Fruit fly (Drosophila melanogaster) whole organism, embryonic: ENCODE results near the gene Cpsf5.
A peak's percentile ranks its signal among the peaks of the same experiment; 100 is the strongest.

Source experiments
- Abd-B ChIP-seq: fragments of 200-800 bp; sonication (Bioruptor generic); optimal IDR thresholded peaks from 2 replicates; lab custom pipeline; 2018; ENCODE audit warnings: missing biosample characterization, mild to moderate bottlenecking, missing genetic modification characterization, moderate library complexity
- BEAF-32 ChIP-seq: fragments of 200-800 bp; sonication (Bioruptor generic); optimal IDR thresholded peaks from 3 replicates; lab custom pipeline; 2017; ENCODE audit warnings: missing biosample characterization, missing genetic modification characterization, mild to moderate bottlenecking, moderate library complexity, missing genetic modification reagents
- Bgb ChIP-seq: fragments of 200-800 bp; sonication (Bioruptor generic); IDR thresholded peaks from 2 replicates; pipeline ENCODE4 v1.3.6; 2022; ENCODE audit warnings: missing biosample characterization, missing genetic modification characterization; ENCODE audit not compliant: partially characterized antibody
- CG11247 ChIP-seq: fragments of 200-800 bp; sonication (Bioruptor generic); IDR thresholded peaks from 2 replicates; pipeline ENCODE4 v1.3.6; 2022; ENCODE audit warnings: missing biosample characterization, missing genetic modification characterization
- CG11560 ChIP-seq: fragments of 200-800 bp; sonication (Bioruptor generic); IDR thresholded peaks from 3 replicates; pipeline ENCODE4 v1.3.6; 2022; ENCODE audit warnings: missing biosample characterization, missing genetic modification characterization
- CG12391 ChIP-seq: fragments of 200-800 bp; sonication (Bioruptor generic); optimal IDR thresholded peaks from 3 replicates; lab custom pipeline; 2018; ENCODE audit warnings: missing biosample characterization, mild to moderate bottlenecking, missing genetic modification characterization, moderate library complexity
- CG12659 ChIP-seq: fragments of 200-800 bp; sonication (Bioruptor generic); optimal IDR thresholded peaks from 3 replicates; lab custom pipeline; 2017; ENCODE audit warnings: mild to moderate bottlenecking, missing biosample characterization, missing genetic modification reagents, missing genetic modification characterization
- CG13287 ChIP-seq: fragments of 200-800 bp; sonication (Bioruptor generic); IDR thresholded peaks from 2 replicates; pipeline ENCODE4 v1.3.6; 2022; ENCODE audit warnings: missing biosample characterization, missing genetic modification characterization; ENCODE audit not compliant: partially characterized antibody
- CG14050 ChIP-seq: fragments of 200-800 bp; sonication (Bioruptor generic); IDR thresholded peaks from 3 replicates; pipeline ENCODE4 v1.3.6; 2022; ENCODE audit warnings: missing biosample characterization, missing genetic modification characterization
- CG15479 ChIP-seq: fragments of 200-800 bp; sonication (Bioruptor generic); optimal IDR thresholded peaks from 3 replicates; lab custom pipeline; 2019; ENCODE audit warnings: missing biosample characterization, mild to moderate bottlenecking, missing genetic modification characterization, moderate library complexity
- CG15601 ChIP-seq: fragments of 200-800 bp; sonication (Bioruptor generic); optimal IDR thresholded peaks from 3 replicates; lab custom pipeline; 2019; ENCODE audit warnings: missing biosample characterization, mild to moderate bottlenecking, missing genetic modification characterization, moderate library complexity
- CG17359 ChIP-seq: fragments of 200-800 bp; sonication (Bioruptor generic); optimal IDR thresholded peaks from 3 replicates; lab custom pipeline; 2018; ENCODE audit warnings: missing biosample characterization, mild to moderate bottlenecking, missing genetic modification characterization, moderate library complexity
- CG17361 ChIP-seq: fragments of 200-800 bp; sonication (Bioruptor generic); IDR thresholded peaks from 3 replicates; pipeline ENCODE4 v1.3.6; 2022; ENCODE audit warnings: missing biosample characterization, missing genetic modification characterization
- CG17385 ChIP-seq: fragments of 200-800 bp; sonication (Bioruptor generic); optimal IDR thresholded peaks from 3 replicates; lab custom pipeline; 2018; ENCODE audit warnings: missing biosample characterization, mild to moderate bottlenecking, missing genetic modification characterization
- CG17829 ChIP-seq: fragments of 200-800 bp; optimal IDR thresholded peaks from 2 replicates; lab custom pipeline; 2019; ENCODE audit warnings: missing biosample characterization, mild to moderate bottlenecking, missing genetic modification characterization, moderate library complexity
- CG2129 ChIP-seq: fragments of 200-800 bp; sonication (Bioruptor generic); IDR thresholded peaks from 2 replicates; pipeline ENCODE4 v1.3.6; 2022; ENCODE audit warnings: missing biosample characterization, missing genetic modification characterization; ENCODE audit not compliant: partially characterized antibody
- CG30403 ChIP-seq: fragments of 200-800 bp; sonication (Bioruptor generic); optimal IDR thresholded peaks from 3 replicates; lab custom pipeline; 2016; ENCODE audit warnings: missing biosample characterization, missing genetic modification characterization
- CG3847 ChIP-seq: fragments of 200-800 bp; sonication (Bioruptor generic); IDR thresholded peaks from 2 replicates; pipeline ENCODE4 v1.3.6; 2022; ENCODE audit warnings: missing biosample characterization, missing genetic modification characterization
- CG5245 ChIP-seq: fragments of 200-800 bp; sonication (Bioruptor generic); optimal IDR thresholded peaks from 3 replicates; lab custom pipeline; 2016; ENCODE audit warnings: missing biosample characterization, missing genetic modification characterization
- CG8290 ChIP-seq, 3 experiments: fragments of 200-800 bp; sonication (Bioruptor generic); optimal IDR thresholded peaks; 2 replicates each; lab custom pipeline; 2016 to 2019; ENCODE audit warnings: missing biosample characterization in 3 of 3, missing genetic modification characterization in 3 of 3, mild to moderate bottlenecking in 2 of 3, moderate library complexity in 1 of 3
- CoRest ChIP-seq: fragments of 200-800 bp; sonication (Bioruptor generic); optimal IDR thresholded peaks from 3 replicates; lab custom pipeline; 2018; ENCODE audit warnings: missing biosample characterization, mild to moderate bottlenecking, missing genetic modification characterization, moderate library complexity
- Deaf1 ChIP-seq: fragments of 200-800 bp; optimal IDR thresholded peaks from 3 replicates; lab custom pipeline; 2019; ENCODE audit warnings: missing biosample characterization, mild to moderate bottlenecking, missing genetic modification characterization, moderate library complexity
- Dfd ChIP-seq, 2 experiments: fragments of >200 bp; optimal IDR thresholded peaks; 2 replicates each; lab custom pipeline; 2017; ENCODE audit warnings: missing biosample characterization in 2 of 2, missing genetic modification characterization in 2 of 2
- Dip3 ChIP-seq: fragments of 200-800 bp; sonication (Bioruptor generic); optimal IDR thresholded peaks from 3 replicates; lab custom pipeline; 2016; ENCODE audit warnings: missing biosample characterization, missing genetic modification characterization
- Dref ChIP-seq: fragments of 200-800 bp; sonication (Bioruptor generic); IDR thresholded peaks from 2 replicates; pipeline ENCODE4 v1.3.6; 2022; ENCODE audit warnings: missing biosample characterization, missing genetic modification characterization
- Hr3 ChIP-seq: fragments of 200-800 bp; sonication (Bioruptor generic); optimal IDR thresholded peaks from 3 replicates; lab custom pipeline; 2016; ENCODE audit warnings: missing biosample characterization, missing genetic modification characterization
- Max ChIP-seq: fragments of 200-800 bp; sonication (Bioruptor generic); optimal IDR thresholded peaks from 2 replicates; lab custom pipeline; 2016; ENCODE audit warnings: missing biosample characterization, mild to moderate bottlenecking, missing genetic modification characterization
- Meics ChIP-seq: fragments of 200-800 bp; sonication (Bioruptor generic); optimal IDR thresholded peaks from 2 replicates; lab custom pipeline; 2017; ENCODE audit warnings: missing biosample characterization, mild to moderate bottlenecking, missing genetic modification characterization
- Nf-YC ChIP-seq: fragments of 200-800 bp; optimal IDR thresholded peaks from 3 replicates; lab custom pipeline; 2019; ENCODE audit warnings: missing biosample characterization, mild to moderate bottlenecking, missing genetic modification characterization, moderate library complexity
- Six4 ChIP-seq: fragments of 200-800 bp; sonication (Bioruptor generic); optimal IDR thresholded peaks from 2 replicates; lab custom pipeline; 2016; ENCODE audit warnings: missing biosample characterization, missing genetic modification characterization
- Xbp1 ChIP-seq: fragments of 200-800 bp; sonication (Bioruptor generic); optimal IDR thresholded peaks from 3 replicates; lab custom pipeline; 2016; ENCODE audit warnings: missing biosample characterization, mild to moderate bottlenecking, missing genetic modification characterization
- abd-A ChIP-seq: fragments of 200-800 bp; sonication (Bioruptor generic); optimal IDR thresholded peaks from 3 replicates; lab custom pipeline; 2019; ENCODE audit warnings: missing biosample characterization, mild to moderate bottlenecking, missing genetic modification characterization, moderate library complexity
- corto ChIP-seq: fragments of 200-800 bp; sonication (Bioruptor generic); optimal IDR thresholded peaks from 2 replicates; lab custom pipeline; 2016; ENCODE audit warnings: missing biosample characterization, mild to moderate bottlenecking, missing genetic modification characterization, moderate library complexity
- disco-r ChIP-seq: fragments of 200-800 bp; sonication (Bioruptor generic); optimal IDR thresholded peaks from 2 replicates; lab custom pipeline; 2016; ENCODE audit warnings: missing biosample characterization, missing genetic modification characterization
- gfzf ChIP-seq: fragments of 200-800 bp; sonication (Bioruptor generic); optimal IDR thresholded peaks from 2 replicates; lab custom pipeline; 2016; ENCODE audit warnings: missing biosample characterization, mild to moderate bottlenecking, missing genetic modification characterization, moderate library complexity
- gsb-n ChIP-seq: fragments of 200-800 bp; sonication (Bioruptor generic); optimal IDR thresholded peaks from 3 replicates; lab custom pipeline; 2018; ENCODE audit warnings: missing biosample characterization, mild to moderate bottlenecking, missing genetic modification characterization
- her ChIP-seq: fragments of 200-800 bp; sonication (Bioruptor generic); optimal IDR thresholded peaks from 2 replicates; lab custom pipeline; 2016; ENCODE audit warnings: missing biosample characterization, missing genetic modification characterization
- ind ChIP-seq: fragments of 200-800 bp; sonication (Bioruptor generic); optimal IDR thresholded peaks from 3 replicates; lab custom pipeline; 2016; ENCODE audit warnings: missing biosample characterization, missing genetic modification characterization
- jumu ChIP-seq: fragments of 200-800 bp; sonication (Bioruptor generic); optimal IDR thresholded peaks from 3 replicates; lab custom pipeline; 2016; ENCODE audit warnings: missing biosample characterization, missing genetic modification characterization
- klu ChIP-seq: fragments of 200-800 bp; sonication (Bioruptor generic); IDR thresholded peaks from 2 replicates; pipeline ENCODE4 v1.3.6; 2022; ENCODE audit warnings: missing biosample characterization, missing genetic modification characterization
- pho ChIP-seq: fragments of 200-800 bp; sonication (Bioruptor generic); optimal IDR thresholded peaks from 2 replicates; lab custom pipeline; 2016; ENCODE audit warnings: missing biosample characterization, missing genetic modification characterization
- phol ChIP-seq: fragments of 200-800 bp; sonication (Bioruptor generic); optimal IDR thresholded peaks from 3 replicates; lab custom pipeline; 2018; ENCODE audit warnings: missing biosample characterization, mild to moderate bottlenecking, missing genetic modification characterization, moderate library complexity
- prd ChIP-seq, 3 experiments: fragments of >200 bp in 2 of 3; fragments of 200-800 bp in 1 of 3; sonication (Bioruptor generic) in 1 of 3; optimal IDR thresholded peaks in 2 of 3; IDR thresholded peaks in 1 of 3; 2 replicates in 2 of 3; 3 replicates in 1 of 3; pipeline versions ENCODE4 v1.3.6 to Lab custom; 2017 to 2022; ENCODE audit warnings: missing biosample characterization in 1 of 3, missing genetic modification characterization in 1 of 3
- slp2 ChIP-seq: fragments of 200-800 bp; sonication (Bioruptor generic); optimal IDR thresholded peaks from 2 replicates; lab custom pipeline; 2016; ENCODE audit warnings: missing biosample characterization, missing genetic modification characterization
- tin ChIP-seq: fragments of 200-800 bp; sonication (Bioruptor generic); optimal IDR thresholded peaks from 3 replicates; lab custom pipeline; 2016; ENCODE audit warnings: missing biosample characterization, missing genetic modification characterization
- tll ChIP-seq, 2 experiments: fragments of 200-800 bp in 1 of 2; fragments of >200 bp in 1 of 2; sonication (Bioruptor generic) in 1 of 2; optimal IDR thresholded peaks; 2 replicates each; lab custom pipeline; 2017 to 2019; ENCODE audit warnings: missing biosample characterization in 2 of 2, missing genetic modification characterization in 2 of 2, mild to moderate bottlenecking in 1 of 2, moderate library complexity in 1 of 2
- trem ChIP-seq: fragments of 200-800 bp; optimal IDR thresholded peaks from 3 replicates; lab custom pipeline; 2019; ENCODE audit warnings: missing biosample characterization, mild to moderate bottlenecking, missing genetic modification characterization, moderate library complexity
- zen2 ChIP-seq: fragments of 200-800 bp; sonication (Bioruptor generic); IDR thresholded peaks from 3 replicates; pipeline ENCODE4 v1.3.6; 2022; ENCODE audit warnings: missing biosample characterization, missing genetic modification characterization; ENCODE audit not compliant: partially characterized antibody

The Cpsf5 gene

DNA sequence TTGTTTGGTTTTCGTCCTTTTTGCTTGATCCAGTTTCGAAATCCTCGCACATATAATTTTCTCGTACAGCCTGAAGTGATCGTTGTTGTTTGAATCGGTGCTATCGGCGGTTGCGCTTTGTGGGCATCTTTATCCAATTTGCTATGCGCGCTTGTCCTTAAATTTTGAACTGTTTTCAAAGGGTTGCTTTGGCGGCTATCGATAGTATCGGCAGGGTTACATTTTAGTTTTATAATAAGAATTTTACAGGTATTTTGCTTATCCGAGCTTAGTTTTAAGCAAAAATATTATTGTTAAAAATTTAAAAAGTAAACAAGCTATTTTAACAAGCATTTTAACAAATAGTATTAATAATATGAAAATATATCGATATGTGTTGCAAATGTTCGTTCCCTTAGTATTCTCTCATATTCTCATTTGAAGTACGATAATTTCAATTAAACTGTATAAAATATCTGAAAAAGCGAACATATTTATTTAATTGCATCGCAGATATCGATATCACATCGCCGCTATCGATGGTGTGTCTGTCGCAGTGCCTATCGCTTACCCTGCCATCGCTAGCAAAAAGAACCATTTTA is 43.9 kb upstream of the Cpsf5 start, which contains the start of the genes Klp67A and CG4452 (continued):
- TF ChIP-seq disco-r (GFP tag; lab: Kevin White, UChicago) (no peak), Max (GFP tag; lab: Kevin White, UChicago) (peak; percentile 32), Xbp1 (GFP tag; lab: Kevin White, UChicago) (peak; percentile 43), Nf-YC (peak; percentile 59), CG17359 (peak; percentile 4), Meics (GFP tag; lab: Kevin White, UChicago) (no peak), CG17385 (GFP tag; lab: Kevin White, UChicago) (peak; percentile 5), gfzf (peak; percentile 3), CG2129 (GFP tag; lab: Robert Waterston, UW) (peak; percentile 95), abd-A (no peak), Six4 (GFP tag; lab: Kevin White, UChicago) (no peak), CG8290 (GFP tag; optimal IDR thresholded peaks at IDR 0.05; lab: Kevin White, UChicago) (peak; percentile 43), CG8290 (tag; optimal IDR thresholded peaks at IDR 0.05; lab: Kevin White, UChicago) (peak in 1 of 2 experiments; percentile 63), CG13287 (peak; percentile 89), CG14050 (GFP tag; lab: Robert Waterston, UW) (0 out of 3 replicates have a peak, but pooled peaks have one; percentile 9), CG17829 (peak; percentile 71), CG30403 (GFP tag; lab: Kevin White, UChicago) (peak; percentile 69), ind (GFP tag; lab: Kevin White, UChicago) (peak; percentile 36), CG12659 (GFP tag; lab: Kevin White, UChicago) (peak; percentile 79), prd (optimal IDR thresholded peaks at IDR 0.05; lab: Kevin White, UChicago) (no peak), prd (GFP tag; IDR thresholded peaks at IDR 0.05; lab: Robert Waterston, UW) (0 out of 3 replicates have a peak, but pooled peaks have one; percentile 44), Hr3 (GFP tag; lab: Kevin White, UChicago) (peak; percentile 43), CG11560 (tag; lab: Robert Waterston, UW) (no peak), CoRest (tag; lab: Kevin White, UChicago) (peak; percentile 77), Abd-B (GFP tag; lab: Kevin White, UChicago) (no peak), gsb-n (peak; percentile 62), Dfd (GFP tag; optimal IDR thresholded peaks at IDR 0.05; lab: Kevin White, UChicago) (no peak), CG15601 (tag; lab: Kevin White, UChicago) (peak; percentile 60), CG11247 (GFP tag; lab: Robert Waterston, UW) (no peak), Dref (GFP tag; lab: Robert Waterston, UW) (peak; percentile 74), CG15479 (GFP tag; lab: Kevin White, UChicago) (peak; percentile 27), tin (peak; percentile 55), slp2 (no peak), klu (GFP tag; lab: Robert Waterston, UW) (no peak), her (GFP tag; lab: Kevin White, UChicago) (no peak), phol (tag; lab: Kevin White, UChicago) (peak; percentile 85), corto (peak; percentile 52), CG3847 (GFP tag; lab: Robert Waterston, UW) (peak; percentile 39; the same call in 1 of the 2 replicates), CG17361 (GFP tag; lab: Robert Waterston, UW) (peak; percentile 78; the same call in 2 of the 3 replicates), Deaf1 (tag; lab: Kevin White, UChicago) (no peak), zen2 (GFP tag; lab: Robert Waterston, UW) (peak; percentile 86; the same call in 2 of the 3 replicates), trem (tag; lab: Kevin White, UChicago) (peak; percentile 77), Bgb (peak; percentile 88), Dip3 (GFP tag; lab: Kevin White, UChicago) (no peak), tll (GFP tag; optimal IDR thresholded peaks at IDR 0.05; lab: Kevin White, UChicago) (peak in 1 of 2 experiments; percentile 22), CG5245 (GFP tag; lab: Kevin White, UChicago) (no peak), BEAF-32 (peak; percentile 98), pho (GFP tag; lab: Kevin White, UChicago) (peak; percentile 43), jumu (GFP tag; lab: Kevin White, UChicago) (no peak), CG12391 (tag; lab: Kevin White, UChicago) (peak; percentile 76)
